Worm (Caenorhabditis elegans): ENCODE data around the gene Y40B10B.1.

Y40B10B.1 gene

ce11 chrV:1998358-1998757 lies 37.0 kb upstream of the Y40B10B.1 start:
- TF ChIP-seq ham-2 (GFP tag; optimal IDR thresholded peaks at IDR 0.05) (no peak), bed-3 (GFP tag; optimal IDR thresholded peaks at IDR 0.05) (no peak), lsy-2 (tag; optimal IDR thresholded peaks at IDR 0.05) (no peak), mab-5 (tag; optimal IDR thresholded peaks at IDR 0.05) (no peak), elt-1 (tag; optimal IDR thresholded peaks at IDR 0.05; ENCODE audit: borderline replicate concordance, insufficient read depth) (no peak), cnd-1 (tag; optimal IDR thresholded peaks at IDR 0.05) (no peak), zip-8 (tag; optimal IDR thresholded peaks at IDR 0.05) (no peak), elt-3 (tag; optimal IDR thresholded peaks at IDR 0.05) (no peak), tbx-8 (GFP tag; optimal IDR thresholded peaks at IDR 0.05) (no peak), unc-62 (GFP tag; optimal IDR thresholded peaks at IDR 0.05) (no peak), nhr-28 (tag; optimal IDR thresholded peaks at IDR 0.05) (no peak), nhr-76 (tag; optimal IDR thresholded peaks at IDR 0.05) (no peak), lin-32 (GFP tag; optimal IDR thresholded peaks at IDR 0.05) (no peak), sem-2 (GFP tag; optimal IDR thresholded peaks at IDR 0.05) (no peak), ceh-39 (tag; optimal IDR thresholded peaks at IDR 0.05) (no peak), blmp-1 (tag; optimal IDR thresholded peaks at IDR 0.05) (no peak), snpc-4 (tag; optimal IDR thresholded peaks at IDR 0.05) (no peak)

ce11 chrV:1992515-1992968 lies 31.2 kb upstream of the Y40B10B.1 start, which contains the start of gene tnt-4:
Gene tnt-4 (minus strand): TSS chrV:1992918.
- no peak for TF ChIP-seq M03D4.4 (tag; optimal IDR thresholded peaks at IDR 0.05)
- no peak for TF ChIP-seq ceh-83 (GFP tag; optimal IDR thresholded peaks at IDR 0.05)
- TF ChIP-seq lin-13 (tag; optimal IDR thresholded peaks at IDR 0.05), result no peak
- no peak for TF ChIP-seq ztf-11 (tag; optimal IDR thresholded peaks at IDR 0.05)
- no peak for TF ChIP-seq mab-5 (tag; optimal IDR thresholded peaks at IDR 0.05)
- no peak for TF ChIP-seq ceh-43 (GFP tag; optimal IDR thresholded peaks at IDR 0.05)
- TF ChIP-seq zip-8 (tag; optimal IDR thresholded peaks at IDR 0.05), result no peak
- no peak for TF ChIP-seq ceh-39 (tag; optimal IDR thresholded peaks at IDR 0.05)
- TF ChIP-seq unc-39 (tag; optimal IDR thresholded peaks at IDR 0.05), result no peak
- no peak for TF ChIP-seq mls-2 (tag; optimal IDR thresholded peaks at IDR 0.05)
- no peak for TF ChIP-seq bed-3 (GFP tag; optimal IDR thresholded peaks at IDR 0.05)
- TF ChIP-seq elt-1 (tag; optimal IDR thresholded peaks at IDR 0.05; ENCODE audit: borderline replicate concordance, insufficient read depth), result no peak
- no peak for TF ChIP-seq unc-120 (tag; optimal IDR thresholded peaks at IDR 0.05; ENCODE audit: poor library complexity, severe bottlenecking)
- TF ChIP-seq nhr-76 (tag; optimal IDR thresholded peaks at IDR 0.05), result no peak

DNA sequence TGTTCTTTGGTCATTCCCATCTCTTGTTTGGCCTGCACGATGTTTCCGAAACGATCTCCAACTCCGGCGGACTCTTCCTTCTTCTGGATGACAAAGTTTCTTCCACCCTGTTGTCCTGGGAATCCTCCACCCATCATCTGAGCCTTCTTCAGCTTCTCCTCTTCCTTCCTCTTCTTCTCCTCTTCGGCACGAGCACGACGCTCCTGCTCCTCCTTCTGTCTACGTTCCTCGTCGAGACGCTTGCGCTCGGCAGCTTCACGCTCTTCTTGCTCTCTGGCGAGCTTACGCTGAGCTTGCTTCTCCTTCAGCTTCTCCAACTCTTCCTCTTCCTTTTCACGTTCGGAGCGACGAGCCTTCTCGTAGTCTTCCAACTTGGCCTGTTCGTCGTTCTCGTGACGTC lies 30.0 kb upstream of the Y40B10B.1 start:
- TF ChIP-seq nhr-76 (tag; optimal IDR thresholded peaks at IDR 0.05), result no peak
- TF ChIP-seq elt-1 (tag; optimal IDR thresholded peaks at IDR 0.05; ENCODE audit: borderline replicate concordance, insufficient read depth), result no peak
- no peak for TF ChIP-seq nhr-12 (tag; optimal IDR thresholded peaks at IDR 0.05)
- no peak for TF ChIP-seq pha-4 (tag; optimal IDR thresholded peaks at IDR 0.05)
- no peak for TF ChIP-seq mep-1 (tag; optimal IDR thresholded peaks at IDR 0.05)
- TF ChIP-seq unc-62 (GFP tag; optimal IDR thresholded peaks at IDR 0.05), result no peak
- TF ChIP-seq drap-1 (GFP tag; optimal IDR thresholded peaks at IDR 0.05), result no peak
- TF ChIP-seq mab-5 (tag; optimal IDR thresholded peaks at IDR 0.05), result no peak
- TF ChIP-seq bed-3 (GFP tag; optimal IDR thresholded peaks at IDR 0.05), result no peak
- no peak for TF ChIP-seq nhr-237 (tag; optimal IDR thresholded peaks at IDR 0.05)
- TF ChIP-seq lsy-2 (tag; optimal IDR thresholded peaks at IDR 0.05), result no peak
- TF ChIP-seq ceh-83 (GFP tag; optimal IDR thresholded peaks at IDR 0.05), result no peak
- TF ChIP-seq sptf-1 (tag; optimal IDR thresholded peaks at IDR 0.05), result no peak
- TF ChIP-seq zip-8 (tag; optimal IDR thresholded peaks at IDR 0.05), result no peak
- no peak for TF ChIP-seq flh-1 (GFP tag; optimal IDR thresholded peaks at IDR 0.05)
- no peak for TF ChIP-seq hlh-1 (tag; optimal IDR thresholded peaks at IDR 0.05)
- no peak for TF ChIP-seq unc-120 (tag; optimal IDR thresholded peaks at IDR 0.05; ENCODE audit: poor library complexity, severe bottlenecking)
- no peak for TF ChIP-seq cnd-1 (tag; optimal IDR thresholded peaks at IDR 0.05)

ce11 chrV:1989220-1989619 lies 27.9 kb upstream of the Y40B10B.1 start:
- TF ChIP-seq unc-120 (tag; optimal IDR thresholded peaks at IDR 0.05; ENCODE audit: poor library complexity, severe bottlenecking) (no peak), nhr-12 (tag; optimal IDR thresholded peaks at IDR 0.05) (no peak), elt-1 (tag; optimal IDR thresholded peaks at IDR 0.05; ENCODE audit: borderline replicate concordance, insufficient read depth) (no peak), tbx-8 (GFP tag; optimal IDR thresholded peaks at IDR 0.05) (no peak), nhr-28 (tag; optimal IDR thresholded peaks at IDR 0.05) (no peak), ham-2 (GFP tag; optimal IDR thresholded peaks at IDR 0.05) (no peak), nhr-237 (tag; optimal IDR thresholded peaks at IDR 0.05) (no peak), mep-1 (tag; optimal IDR thresholded peaks at IDR 0.05) (no peak), unc-62 (GFP tag; optimal IDR thresholded peaks at IDR 0.05) (no peak), ztf-11 (tag; optimal IDR thresholded peaks at IDR 0.05) (no peak), blmp-1 (tag; optimal IDR thresholded peaks at IDR 0.05) (no peak), snpc-4 (tag; optimal IDR thresholded peaks at IDR 0.05) (no peak), unc-39 (tag; optimal IDR thresholded peaks at IDR 0.05) (no peak)
